Worm (Caenorhabditis elegans): ENCODE results near the gene B0507.9.

ce11 chrV:8765938-8766337 lies at the start of gene B0507.9:
- no peak for TF ChIP-seq ceh-82 (tag; optimal IDR thresholded peaks at IDR 0.05)
- no peak for TF ChIP-seq nhr-6 (tag; optimal IDR thresholded peaks at IDR 0.05)
- TF ChIP-seq R02D3.7 (tag; optimal IDR thresholded peaks at IDR 0.05): no peak
- TF ChIP-seq nhr-77 (tag; optimal IDR thresholded peaks at IDR 0.05): no peak
- TF ChIP-seq fos-1 (tag; optimal IDR thresholded peaks at IDR 0.05): no peak
- no peak for TF ChIP-seq elt-1 (tag; optimal IDR thresholded peaks at IDR 0.05)

Measured in whole organism, L2 larva.